Fruit fly (Drosophila melanogaster) whole organism, adult: ENCODE measurements around the gene Svip.

Source experiments
- CG14711 ChIP-seq: fragments of 200-800 bp; sonication (Bioruptor generic); optimal IDR thresholded peaks from 2 replicates; lab custom pipeline; 2018; ENCODE audit warnings: missing biosample characterization, mild to moderate bottlenecking, missing genetic modification characterization, moderate library complexity
- CG1620 ChIP-seq: fragments of 200-800 bp; sonication (Bioruptor generic); optimal IDR thresholded peaks from 2 replicates; lab custom pipeline; 2016; ENCODE audit warnings: missing biosample characterization, missing genetic modification characterization
- CG33017 ChIP-seq: fragments of 200-800 bp; sonication (Bioruptor generic); optimal IDR thresholded peaks from 2 replicates; lab custom pipeline; 2018; ENCODE audit warnings: missing biosample characterization, mild to moderate bottlenecking, missing genetic modification characterization, moderate library complexity
- CG7045 ChIP-seq: fragments of 200-800 bp; sonication (Bioruptor generic); optimal IDR thresholded peaks from 2 replicates; lab custom pipeline; 2017; ENCODE audit warnings: missing biosample characterization, mild to moderate bottlenecking, missing genetic modification characterization
- CG7101 ChIP-seq: fragments of 200-800 bp; sonication (Bioruptor generic); optimal IDR thresholded peaks from 2 replicates; lab custom pipeline; 2018; ENCODE audit warnings: missing biosample characterization, mild to moderate bottlenecking, missing genetic modification characterization, moderate library complexity
- Clk ChIP-seq: fragments of 200-800 bp; sonication (Bioruptor generic); optimal IDR thresholded peaks from 2 replicates; lab custom pipeline; 2017; ENCODE audit warnings: missing biosample characterization, missing genetic modification characterization
- Mnt ChIP-seq: fragments of 200-800 bp; sonication (Bioruptor generic); optimal IDR thresholded peaks from 2 replicates; lab custom pipeline; 2016; ENCODE audit warnings: missing biosample characterization, mild to moderate bottlenecking, missing genetic modification characterization
- bab1 ChIP-seq: fragments of 200-800 bp; sonication (Bioruptor generic); optimal IDR thresholded peaks from 3 replicates; lab custom pipeline; 2019; ENCODE audit warnings: missing biosample characterization, mild to moderate bottlenecking, missing genetic modification characterization, moderate library complexity
- cnc ChIP-seq, 2 experiments: fragments of >200 bp; optimal IDR thresholded peaks; 2 replicates each; lab custom pipeline; 2017
- kay ChIP-seq: fragments of 200-800 bp; sonication (Bioruptor generic); peaks from one replicate; lab custom pipeline; 2016; ENCODE audit warnings: missing biosample characterization, missing genetic modification characterization, borderline replicate concordance
- pad ChIP-seq: fragments of 200-800 bp; sonication (Bioruptor generic); optimal IDR thresholded peaks from 3 replicates; lab custom pipeline; 2017; ENCODE audit warnings: missing biosample characterization, missing genetic modification characterization, mild to moderate bottlenecking, moderate library complexity, missing genetic modification reagents
- tj ChIP-seq: fragments of 200-800 bp; sonication (Bioruptor generic); optimal IDR thresholded peaks from 3 replicates; lab custom pipeline; 2017; ENCODE audit warnings: missing biosample characterization, mild to moderate bottlenecking, missing genetic modification characterization, moderate library complexity
- toe ChIP-seq: fragments of 200-800 bp; sonication (Bioruptor generic); optimal IDR thresholded peaks from 2 replicates; lab custom pipeline; 2016; ENCODE audit warnings: missing biosample characterization, missing genetic modification characterization

DNA sequence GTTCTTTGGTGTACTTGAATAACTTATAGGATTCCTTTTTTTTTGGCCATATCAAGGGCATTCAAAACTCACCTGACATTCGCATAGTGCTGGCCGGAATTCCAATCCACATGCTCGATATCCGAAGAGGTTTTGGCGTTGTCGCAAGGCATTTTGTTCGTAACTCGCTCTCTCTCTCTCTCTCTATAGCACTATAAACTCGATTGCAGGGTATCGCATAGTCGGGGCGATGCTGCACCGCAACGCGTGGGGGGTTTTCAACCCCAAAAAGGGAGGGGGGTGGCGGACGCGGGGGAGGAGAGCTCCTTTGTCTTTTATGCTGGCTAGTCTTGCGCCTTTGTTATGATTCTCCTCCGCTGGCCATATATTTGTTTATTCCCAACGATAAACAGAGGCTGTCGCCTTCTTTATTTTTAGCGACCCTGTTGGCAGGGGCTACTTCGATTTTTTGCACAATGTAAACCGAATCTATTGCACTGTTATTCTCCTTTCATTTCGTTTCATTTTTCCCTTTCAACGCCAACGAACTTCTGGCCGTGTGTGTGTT lies 39.7 kb downstream of the Svip start:
- TF ChIP-seq CG33017 (tag; lab: Kevin White, UChicago) (no peak), CG1620 (GFP tag; lab: Kevin White, UChicago) (no peak), cnc (optimal IDR thresholded peaks at IDR 0.05; lab: Kevin White, UChicago) (no peak), tj (GFP tag; lab: Kevin White, UChicago) (no peak), CG14711 (tag; lab: Kevin White, UChicago) (no peak), kay (GFP tag; lab: Kevin White, UChicago) (no peak), bab1 (GFP tag; lab: Kevin White, UChicago) (no peak), CG7101 (tag; lab: Kevin White, UChicago) (no peak), CG7045 (GFP tag; lab: Kevin White, UChicago) (peak; percentile 45), pad (GFP tag; lab: Kevin White, UChicago) (no peak), Mnt (no peak), Clk (GFP tag; lab: Kevin White, UChicago) (no peak), toe (GFP tag; lab: Kevin White, UChicago) (no peak)
